Worm (Caenorhabditis elegans): ENCODE results near the gene Y45F3A.1.

DNA sequence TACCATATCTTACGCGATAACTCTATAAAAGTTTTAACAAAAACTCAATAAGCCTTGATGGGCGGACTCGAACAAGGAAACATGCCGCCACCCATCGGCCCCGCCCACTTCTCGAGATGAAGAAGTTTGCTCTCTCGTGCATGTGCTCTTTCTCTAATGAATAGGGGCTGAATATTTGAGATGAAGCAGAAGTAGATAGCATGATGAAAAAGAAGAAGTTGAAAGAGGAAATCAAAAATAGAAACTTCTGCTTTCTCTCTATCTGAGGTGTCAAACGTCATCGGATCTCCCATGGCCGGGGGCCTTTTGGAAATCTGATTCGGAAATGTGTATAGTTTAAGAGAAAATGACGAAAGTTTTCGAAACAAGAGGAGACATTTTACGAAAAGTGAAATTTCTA is 17.2 kb upstream of the Y45F3A.1 start:
- TF ChIP-seq fos-1 (tag; optimal IDR thresholded peaks at IDR 0.05) (no peak), madf-9 (GFP tag; conservative IDR thresholded peaks at IDR 0.05) (no peak), madf-5 (GFP tag; IDR thresholded peaks at IDR 0.05) (no peak), lin-13 (GFP tag; optimal IDR thresholded peaks at IDR 0.05) (no peak)
